Worm (Caenorhabditis elegans): Measurements from ENCODE around the gene C07H6.2.

DNA sequence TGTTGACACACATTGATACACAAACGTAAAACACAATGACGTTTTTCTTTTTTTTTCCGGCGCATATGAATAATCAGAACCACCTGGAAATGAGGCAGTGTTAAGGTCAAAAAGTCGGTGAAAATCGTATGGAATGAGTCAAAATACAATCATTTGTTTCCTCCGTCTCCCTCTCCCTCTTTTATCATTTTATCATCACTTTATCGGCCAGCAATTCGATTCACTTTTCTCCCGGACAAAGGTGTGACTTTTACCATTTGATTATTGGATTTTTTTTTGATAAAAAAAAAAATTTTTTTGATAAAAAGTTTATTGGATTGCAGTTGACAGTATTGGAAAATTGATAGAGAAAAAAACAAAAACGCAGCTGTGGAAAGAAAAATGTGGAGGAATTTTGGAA is 41.9 kb upstream of the C07H6.2 start:
- TF ChIP-seq ama-1 (optimal IDR thresholded peaks at IDR 0.05) = no peak
- no peak for TF ChIP-seq ceh-36 (tag; optimal IDR thresholded peaks at IDR 0.05)

All from whole organism, early embryonic.